Worm (Caenorhabditis elegans) whole organism, mixed stage, embryonic: ENCODE results near the gene msrp-4.

Experiments used
- bed-3 ChIP-seq: fragments of 200-800 bp; sonication (Bioruptor generic); optimal IDR thresholded peaks from 3 replicates; lab custom pipeline; 2018; ENCODE audit warnings: mild to moderate bottlenecking, missing genetic modification characterization, moderate library complexity, missing compliant biosample characterization
- blmp-1 ChIP-seq: fragments of 150-350 bp; optimal IDR thresholded peaks from 2 replicates; lab custom pipeline; 2014; ENCODE audit warnings: missing biosample characterization, missing genetic modification characterization
- ceh-39 ChIP-seq: fragments of 150-350 bp; optimal IDR thresholded peaks from 2 replicates; lab custom pipeline; 2014; ENCODE audit warnings: missing biosample characterization, missing genetic modification characterization
- ceh-83 ChIP-seq: fragments of 200-800 bp; sonication (Bioruptor generic); optimal IDR thresholded peaks from 2 replicates; lab custom pipeline; 2018; ENCODE audit warnings: mild to moderate bottlenecking, missing genetic modification characterization, missing compliant biosample characterization
- ces-1 ChIP-seq: fragments of 150-350 bp; optimal IDR thresholded peaks from 2 replicates; lab custom pipeline; 2014; ENCODE audit warnings: missing biosample characterization, missing genetic modification reagents, missing genetic modification characterization
- cnd-1 ChIP-seq: fragments of 200-800 bp; sonication (Bioruptor generic); optimal IDR thresholded peaks from 2 replicates; lab custom pipeline; 2018; ENCODE audit warnings: mild to moderate bottlenecking, missing genetic modification characterization, missing compliant biosample characterization
- drap-1 ChIP-seq: fragments of 200-800 bp; sonication (Bioruptor generic); optimal IDR thresholded peaks from 3 replicates; lab custom pipeline; 2018; ENCODE audit warnings: mild to moderate bottlenecking, missing genetic modification characterization, missing compliant biosample characterization
- elt-1 ChIP-seq: sonication (generic microtip); optimal IDR thresholded peaks from 2 replicates; lab custom pipeline; 2017; ENCODE audit warnings: missing genetic modification characterization, mild to moderate bottlenecking, missing compliant biosample characterization, antibody characterized with exemption, moderate library complexity, borderline replicate concordance; ENCODE audit not compliant: insufficient read depth
- elt-3 ChIP-seq: fragments of 150-350 bp; optimal IDR thresholded peaks from 2 replicates; lab custom pipeline; 2014; ENCODE audit warnings: missing biosample characterization, missing genetic modification characterization
- ham-2 ChIP-seq: fragments of 200-800 bp; sonication (Bioruptor generic); optimal IDR thresholded peaks from 2 replicates; lab custom pipeline; 2018; ENCODE audit warnings: mild to moderate bottlenecking, missing genetic modification characterization, missing compliant biosample characterization
- hlh-1 ChIP-seq: fragments of 150-350 bp; optimal IDR thresholded peaks from 2 replicates; lab custom pipeline; 2014; ENCODE audit warnings: missing biosample characterization, missing genetic modification reagents, missing genetic modification characterization
- lin-13 ChIP-seq: fragments of 150-350 bp; optimal IDR thresholded peaks from 2 replicates; lab custom pipeline; 2014; ENCODE audit warnings: missing biosample characterization, missing genetic modification characterization
- lin-32 ChIP-seq: fragments of 200-800 bp; sonication (Bioruptor generic); optimal IDR thresholded peaks from 2 replicates; lab custom pipeline; 2018; ENCODE audit warnings: mild to moderate bottlenecking, missing genetic modification characterization, missing compliant biosample characterization
- lsy-2 ChIP-seq: fragments of 150-350 bp; optimal IDR thresholded peaks from 2 replicates; lab custom pipeline; 2014; ENCODE audit warnings: missing biosample characterization, missing genetic modification characterization
- mab-5 ChIP-seq: fragments of 150-350 bp; optimal IDR thresholded peaks from 2 replicates; lab custom pipeline; 2014; ENCODE audit warnings: missing biosample characterization, missing genetic modification characterization
- mep-1 ChIP-seq: fragments of 150-350 bp; optimal IDR thresholded peaks from 2 replicates; lab custom pipeline; 2017; ENCODE audit warnings: missing biosample characterization, missing genetic modification reagents, missing genetic modification characterization, inconsistent platforms
- mls-2 ChIP-seq: sonication (generic microtip); optimal IDR thresholded peaks from 2 replicates; lab custom pipeline; 2016; ENCODE audit warnings: mild to moderate bottlenecking, missing genetic modification characterization, moderate library complexity, missing compliant biosample characterization
- nhr-12 ChIP-seq: fragments of 150-350 bp; optimal IDR thresholded peaks from 2 replicates; lab custom pipeline; 2014; ENCODE audit warnings: missing biosample characterization, missing genetic modification characterization
- nhr-2 ChIP-seq: fragments of 150-350 bp; optimal IDR thresholded peaks from 2 replicates; lab custom pipeline; 2014; ENCODE audit warnings: missing biosample characterization, missing genetic modification characterization
- nhr-237 ChIP-seq: fragments of 150-350 bp; optimal IDR thresholded peaks from 2 replicates; lab custom pipeline; 2014; ENCODE audit warnings: missing biosample characterization, missing genetic modification characterization
- nhr-28 ChIP-seq: fragments of 150-350 bp; optimal IDR thresholded peaks from 2 replicates; lab custom pipeline; 2014; ENCODE audit warnings: missing biosample characterization, missing genetic modification characterization
- nhr-76 ChIP-seq: sonication (generic microtip); optimal IDR thresholded peaks from 2 replicates; lab custom pipeline; 2017; ENCODE audit warnings: missing biosample characterization, missing genetic modification characterization
- pha-4 ChIP-seq: fragments of 150-350 bp; optimal IDR thresholded peaks from 2 replicates; lab custom pipeline; 2018; ENCODE audit warnings: missing biosample characterization, missing genetic modification reagents, missing genetic modification characterization
- sem-2 ChIP-seq: fragments of 200-800 bp; sonication (Bioruptor generic); optimal IDR thresholded peaks from 2 replicates; lab custom pipeline; 2018; ENCODE audit warnings: mild to moderate bottlenecking, missing genetic modification characterization, missing compliant biosample characterization
- snpc-4 ChIP-seq: fragments of 150-350 bp; optimal IDR thresholded peaks from 2 replicates; lab custom pipeline; 2014; ENCODE audit warnings: missing biosample characterization, missing genetic modification characterization
- sptf-1 ChIP-seq: sonication (generic microtip); optimal IDR thresholded peaks from 2 replicates; lab custom pipeline; 2017; ENCODE audit warnings: mild to moderate bottlenecking, missing genetic modification characterization, moderate library complexity, missing compliant biosample characterization
- unc-120 ChIP-seq: sonication (generic microtip); optimal IDR thresholded peaks from 2 replicates; lab custom pipeline; 2017; ENCODE audit warnings: missing genetic modification characterization, missing compliant biosample characterization; ENCODE audit not compliant: poor library complexity, severe bottlenecking
- unc-39 ChIP-seq: fragments of 150-350 bp; optimal IDR thresholded peaks from 2 replicates; lab custom pipeline; 2014; ENCODE audit warnings: missing biosample characterization, missing genetic modification characterization
- unc-62 ChIP-seq: fragments of 150-350 bp; optimal IDR thresholded peaks from 2 replicates; lab custom pipeline; 2014; ENCODE audit warnings: missing biosample characterization, missing genetic modification reagents, missing genetic modification characterization
- zip-8 ChIP-seq: fragments of 150-350 bp; optimal IDR thresholded peaks from 2 replicates; lab custom pipeline; 2014; ENCODE audit warnings: missing biosample characterization, missing genetic modification characterization
- ztf-11 ChIP-seq: fragments of 150-350 bp; optimal IDR thresholded peaks from 2 replicates; lab custom pipeline; 2014; ENCODE audit warnings: missing biosample characterization, missing genetic modification characterization

Gene msrp-4

ce11 chrII:808457-808856, 14.2 kb downstream of the msrp-4 start, which contains the start of gene F46F5.11:
F46F5.11 (plus strand) TSS chrII:808757.
- TF ChIP-seq unc-39 (tag; lab: Kevin White, UChicago) (no peak), hlh-1 (tag; lab: Kevin White, UChicago) (no peak), nhr-2 (tag; lab: Kevin White, UChicago) (no peak), nhr-28 (tag; lab: Kevin White, UChicago) (no peak), nhr-76 (tag; lab: Kevin White, UChicago) (no peak)

ce11 chrII:803009-803408, 19.6 kb downstream of the msrp-4 start, which contains the start of gene F46F5.13:
F46F5.13 (plus strand) TSS chrII:803309.
- no peak for TF ChIP-seq nhr-28 (tag; lab: Kevin White, UChicago)

ce11 chrII:799700-800099, 22.9 kb downstream of the msrp-4 start, which contains the start of gene F46F5.14:
F46F5.14 (plus strand) TSS chrII:800000.
- TF ChIP-seq mep-1 (no peak), nhr-28 (tag; lab: Kevin White, UChicago) (no peak), hlh-1 (tag; lab: Kevin White, UChicago) (no peak), unc-39 (tag; lab: Kevin White, UChicago) (no peak), lin-32 (no peak)

- TF ChIP-seq mep-1 (no peak), lsy-2 (tag; lab: Kevin White, UChicago) (no peak), unc-62 (GFP tag; lab: Kevin White, UChicago) (no peak), blmp-1 (tag; lab: Kevin White, UChicago) (no peak), snpc-4 (tag; lab: Kevin White, UChicago) (no peak), nhr-237 (no peak), nhr-28 (tag; lab: Kevin White, UChicago) (no peak), mab-5 (no peak), drap-1 (GFP tag; lab: Kevin White, UChicago) (no peak), bed-3 (GFP tag; lab: Kevin White, UChicago) (no peak), hlh-1 (tag; lab: Kevin White, UChicago) (no peak), ceh-39 (tag; lab: Kevin White, UChicago) (no peak), ham-2 (GFP tag; lab: Kevin White, UChicago) (no peak), ces-1 (GFP tag; lab: Kevin White, UChicago) (no peak), cnd-1 (no peak), lin-32 (no peak), elt-1 (no peak), lin-13 (tag; lab: Kevin White, UChicago) (no peak), elt-3 (no peak), nhr-2 (tag; lab: Kevin White, UChicago) (no peak)
These were observed 25.2 kb downstream of the msrp-4 start for ce11 chrII:797445-797844.

- no peak for TF ChIP-seq nhr-237
- TF ChIP-seq ceh-83 (GFP tag; lab: Kevin White, UChicago) = no peak
- TF ChIP-seq nhr-12 (tag; lab: Kevin White, UChicago) = no peak
- TF ChIP-seq zip-8 (tag; lab: Kevin White, UChicago) = no peak
- TF ChIP-seq unc-120 (tag; lab: Kevin White, UChicago) = no peak
- no peak for TF ChIP-seq ceh-39 (tag; lab: Kevin White, UChicago)
- no peak for TF ChIP-seq lin-32
- TF ChIP-seq ztf-11 (tag; lab: Kevin White, UChicago) = no peak
- no peak for TF ChIP-seq lsy-2 (tag; lab: Kevin White, UChicago)
- no peak for TF ChIP-seq elt-3
- TF ChIP-seq unc-39 (tag; lab: Kevin White, UChicago) = no peak
- no peak for TF ChIP-seq pha-4 (tag; lab: Kevin White, UChicago)
- TF ChIP-seq unc-62 (GFP tag; lab: Kevin White, UChicago) = no peak
- TF ChIP-seq hlh-1 (tag; lab: Kevin White, UChicago) = no peak
- TF ChIP-seq sem-2 = no peak
- no peak for TF ChIP-seq sptf-1 (tag; lab: Kevin White, UChicago)
- no peak for TF ChIP-seq elt-1
- no peak for TF ChIP-seq drap-1 (GFP tag; lab: Kevin White, UChicago)
- TF ChIP-seq cnd-1 = no peak
- TF ChIP-seq, all 35 proteins: peak for 0
These were observed 25.7 kb downstream of the msrp-4 start for ce11 chrII:796916-797315.

- TF ChIP-seq sem-2 (no peak), mls-2 (tag; lab: Kevin White, UChicago) (no peak), ham-2 (GFP tag; lab: Kevin White, UChicago) (no peak), lin-13 (tag; lab: Kevin White, UChicago) (no peak), unc-39 (tag; lab: Kevin White, UChicago) (no peak), mab-5 (no peak), hlh-1 (tag; lab: Kevin White, UChicago) (no peak), bed-3 (GFP tag; lab: Kevin White, UChicago) (no peak)
These were observed 30.8 kb downstream of the msrp-4 start, which contains the start of gene F46F5.1 for ce11 chrII:791828-792227. F46F5.1 (minus strand) TSS chrII:791928.
